Fruit fly (Drosophila melanogaster): ENCODE results near the gene CG5645.

- TF ChIP-seq EcR (GFP tag; optimal IDR thresholded peaks at IDR 0.05) (no peak), CG34367 (tag; optimal IDR thresholded peaks at IDR 0.05) (no peak), CG9948 (tag; optimal IDR thresholded peaks at IDR 0.05) (no peak), Pif1A (GFP tag; optimal IDR thresholded peaks at IDR 0.05) (no peak)
Measured at dm6 chr3L:12175382-12175781, 38.9 kb upstream of the CG5645 start, which contains the start of gene Rh7.
